Worm (Caenorhabditis elegans) whole organism, L4 larva: ENCODE data around the gene T28C12.2.

Source experiments
- F26F4.8 ChIP-seq: fragments of 200-800 bp; sonication (Bioruptor generic); conservative IDR thresholded peaks from 2 replicates; pipeline ENCODE4 v1.3.6; 2022; ENCODE audit warnings: missing genetic modification characterization, missing compliant biosample characterization
- R02D3.7 ChIP-seq: fragments of 150-350 bp; sonication (generic microtip); optimal IDR thresholded peaks from 3 replicates; lab custom pipeline; 2014; ENCODE audit warnings: missing biosample characterization, missing genetic modification characterization
- T20F7.1 ChIP-seq: fragments of 200-800 bp; sonication (Bioruptor generic); optimal IDR thresholded peaks from 2 replicates; lab custom pipeline; 2018; ENCODE audit warnings: mild to moderate bottlenecking, missing genetic modification characterization, missing compliant biosample characterization
- T26A8.4 ChIP-seq: fragments of 200-800 bp; sonication (Bioruptor generic); IDR thresholded peaks from 2 replicates; pipeline ENCODE4 v1.3.6; 2022; ENCODE audit warnings: missing genetic modification characterization, missing compliant biosample characterization
- Y75B8A.6 ChIP-seq: fragments of 200-800 bp; sonication (Bioruptor generic); IDR thresholded peaks from 2 replicates; pipeline ENCODE4 v1.3.6; 2022; ENCODE audit warnings: missing genetic modification reagents, missing genetic modification characterization, missing compliant biosample characterization
- ZK337.2 ChIP-seq: fragments of 200-800 bp; sonication (Bioruptor generic); IDR thresholded peaks from 2 replicates; pipeline ENCODE4 v1.3.6; 2022; ENCODE audit warnings: missing genetic modification reagents, missing genetic modification characterization, missing compliant biosample characterization
- aha-1 ChIP-seq: fragments of 150-350 bp; peaks from one replicate; lab custom pipeline; 2014; ENCODE audit warnings: missing biosample characterization, missing genetic modification characterization
- ama-1 ChIP-seq: fragments of 150-350 bp; optimal IDR thresholded peaks from 2 replicates; lab custom pipeline; 2014; ENCODE audit warnings: inconsistent platforms, mixed read lengths
- arid-1 ChIP-seq: fragments of 200-800 bp; sonication (Bioruptor generic); conservative IDR thresholded peaks from 2 replicates; pipeline ENCODE4 v1.3.6; 2022; ENCODE audit warnings: missing genetic modification reagents, missing genetic modification characterization, missing compliant biosample characterization
- attf-4 ChIP-seq: sonication (generic microtip); optimal IDR thresholded peaks from 3 replicates; lab custom pipeline; 2017; ENCODE audit warnings: missing biosample characterization, missing genetic modification characterization
- ceh-20 ChIP-seq: fragments of 200-800 bp; sonication (Bioruptor generic); IDR thresholded peaks from 2 replicates; pipeline ENCODE4 v1.3.6; 2022; ENCODE audit warnings: missing genetic modification reagents, missing genetic modification characterization, missing compliant biosample characterization
- ceh-82 ChIP-seq: sonication (generic microtip); optimal IDR thresholded peaks from 2 replicates; lab custom pipeline; 2017; ENCODE audit warnings: missing biosample characterization, missing genetic modification characterization
- ctbp-1 ChIP-seq: fragments of 200-800 bp; sonication (Bioruptor generic); IDR thresholded peaks from 2 replicates; pipeline ENCODE4 v1.3.6; 2022; ENCODE audit warnings: missing genetic modification reagents, missing genetic modification characterization, missing compliant biosample characterization
- daf-16 ChIP-seq, 3 experiments: sonication (generic microtip); optimal IDR thresholded peaks; 2 replicates each; lab custom pipeline; 2016 to 2017; ENCODE audit warnings: missing genetic modification characterization in 3 of 3, missing genetic modification reagents in 3 of 3, mild to moderate bottlenecking in 2 of 3, missing compliant biosample characterization in 2 of 3, missing biosample characterization in 1 of 3, moderate library complexity in 1 of 3
- dmd-8 ChIP-seq: fragments of 200-800 bp; sonication (Bioruptor generic); IDR thresholded peaks from 2 replicates; pipeline ENCODE4 v1.3.6; 2022; ENCODE audit warnings: missing genetic modification characterization, missing compliant biosample characterization
- dmd-9 ChIP-seq: fragments of 200-800 bp; sonication (Bioruptor generic); IDR thresholded peaks from 2 replicates; pipeline ENCODE4 v1.3.6; 2022; ENCODE audit warnings: missing genetic modification reagents, missing genetic modification characterization, missing compliant biosample characterization
- dpl-1 ChIP-seq: fragments of 150-350 bp; optimal IDR thresholded peaks from 2 replicates; lab custom pipeline; 2014; ENCODE audit warnings: missing biosample characterization, missing genetic modification reagents, missing genetic modification characterization
- duxl-1 ChIP-seq: sonication (generic microtip); optimal IDR thresholded peaks from 2 replicates; lab custom pipeline; 2016; ENCODE audit warnings: mild to moderate bottlenecking, missing genetic modification characterization, moderate library complexity, missing compliant biosample characterization; ENCODE audit not compliant: poor library complexity
- hif-1 ChIP-seq, 2 experiments: sonication (generic microtip); optimal IDR thresholded peaks; 2 replicates each; lab custom pipeline; 2016 to 2017; ENCODE audit warnings: missing compliant biosample characterization in 2 of 2, missing genetic modification characterization in 2 of 2, missing genetic modification reagents in 2 of 2, missing genotype in 2 of 2, mild to moderate bottlenecking in 1 of 2
- hlh-11 ChIP-seq: fragments of 200-800 bp; sonication (Bioruptor generic); optimal IDR thresholded peaks from 2 replicates; lab custom pipeline; 2018; ENCODE audit warnings: mild to moderate bottlenecking, missing genetic modification characterization, missing compliant biosample characterization
- hlh-30 ChIP-seq: sonication (generic microtip); optimal IDR thresholded peaks from 2 replicates; lab custom pipeline; 2017; ENCODE audit warnings: antibody characterized with exemption, mild to moderate bottlenecking, missing genetic modification characterization, missing compliant biosample characterization; ENCODE audit not compliant: insufficient read depth
- hmg-1.1 ChIP-seq: fragments of 200-800 bp; sonication (Bioruptor generic); IDR thresholded peaks from 2 replicates; pipeline ENCODE4 v1.3.6; 2022; ENCODE audit warnings: missing genetic modification reagents, missing genetic modification characterization, missing compliant biosample characterization
- lim-7 ChIP-seq: fragments of 200-800 bp; sonication (Bioruptor generic); IDR thresholded peaks from 2 replicates; pipeline ENCODE4 v1.3.6; 2022; ENCODE audit warnings: missing genetic modification characterization, missing compliant biosample characterization
- lin-13 ChIP-seq: fragments of 150-350 bp; optimal IDR thresholded peaks from 2 replicates; lab custom pipeline; 2014; ENCODE audit warnings: missing biosample characterization, missing genetic modification reagents, missing genetic modification characterization
- lin-15B ChIP-seq: fragments of 150-350 bp; sonication (generic microtip); optimal IDR thresholded peaks from 3 replicates; lab custom pipeline; 2014; ENCODE audit warnings: missing biosample characterization, missing genetic modification characterization
- lsy-2 ChIP-seq, 2 experiments: fragments of 150-350 bp in 1 of 2; sonication (generic microtip) in 1 of 2; optimal IDR thresholded peaks; 2 replicates each; lab custom pipeline; 2014 to 2017; ENCODE audit warnings: missing biosample characterization in 2 of 2, missing genetic modification characterization in 2 of 2
- mdl-1 ChIP-seq, 2 experiments: fragments of 150-350 bp in 1 of 2; sonication (generic microtip) in 1 of 2; optimal IDR thresholded peaks; 2 replicates each; lab custom pipeline; 2014 to 2017; ENCODE audit warnings: missing biosample characterization in 2 of 2, missing genetic modification characterization in 2 of 2
- mxl-3 ChIP-seq: fragments of 200-800 bp; sonication (Bioruptor generic); optimal IDR thresholded peaks from 2 replicates; lab custom pipeline; 2018; ENCODE audit warnings: mild to moderate bottlenecking, missing genetic modification characterization, missing compliant biosample characterization
- nhr-10 ChIP-seq: fragments of 150-350 bp; optimal IDR thresholded peaks from 2 replicates; lab custom pipeline; 2014; ENCODE audit warnings: missing biosample characterization, missing genetic modification characterization
- nhr-11 ChIP-seq: fragments of 150-350 bp; optimal IDR thresholded peaks from 2 replicates; lab custom pipeline; 2014; ENCODE audit warnings: missing biosample characterization, missing genetic modification characterization
- nhr-48 ChIP-seq: sonication (generic microtip); optimal IDR thresholded peaks from 2 replicates; lab custom pipeline; 2016; ENCODE audit warnings: mild to moderate bottlenecking, missing genetic modification characterization, missing compliant biosample characterization
- nhr-6 ChIP-seq: fragments of 150-350 bp; optimal IDR thresholded peaks from 2 replicates; lab custom pipeline; 2014; ENCODE audit warnings: missing biosample characterization, missing genetic modification characterization
- nhr-76 ChIP-seq: fragments of 150-350 bp; optimal IDR thresholded peaks from 2 replicates; lab custom pipeline; 2014; ENCODE audit warnings: missing biosample characterization, missing genetic modification characterization
- php-3 ChIP-seq: fragments of 200-800 bp; sonication (Bioruptor generic); IDR thresholded peaks from 2 replicates; pipeline ENCODE4 v1.3.6; 2022; ENCODE audit warnings: missing genetic modification reagents, missing genetic modification characterization, missing compliant biosample characterization
- pqm-1 ChIP-seq: sonication (generic microtip); optimal IDR thresholded peaks from 2 replicates; lab custom pipeline; 2017; ENCODE audit warnings: missing biosample characterization, missing genetic modification characterization
- rbr-2 ChIP-seq: sonication (generic microtip); optimal IDR thresholded peaks from 2 replicates; lab custom pipeline; 2016; ENCODE audit warnings: missing genotype, missing genetic modification characterization, missing compliant biosample characterization
- saeg-2 ChIP-seq: fragments of 200-800 bp; sonication (Bioruptor generic); IDR thresholded peaks from 2 replicates; pipeline ENCODE4 v1.3.6; 2022; ENCODE audit warnings: missing genetic modification reagents, missing genetic modification characterization, missing compliant biosample characterization
- set-16 ChIP-seq: fragments of 200-800 bp; sonication (Bioruptor generic); IDR thresholded peaks from 2 replicates; pipeline ENCODE4 v1.3.6; 2022; ENCODE audit warnings: missing genetic modification reagents, missing genetic modification characterization, missing compliant biosample characterization
- spr-3 ChIP-seq: fragments of 200-800 bp; sonication (Bioruptor generic); optimal IDR thresholded peaks from 2 replicates; lab custom pipeline; 2018; ENCODE audit warnings: mild to moderate bottlenecking, missing genetic modification characterization, missing compliant biosample characterization
- tra-1 ChIP-seq: fragments of 200-800 bp; sonication (Bioruptor generic); IDR thresholded peaks from 2 replicates; pipeline ENCODE4 v1.3.6; 2022; ENCODE audit warnings: missing genetic modification reagents, missing genetic modification characterization, missing compliant biosample characterization
- unc-39 ChIP-seq: sonication (generic microtip); optimal IDR thresholded peaks from 2 replicates; lab custom pipeline; 2017; ENCODE audit warnings: missing biosample characterization, missing genetic modification characterization
- unc-62 ChIP-seq, 3 experiments: fragments of 150-350 bp in 1 of 3; sonication (generic microtip); optimal IDR thresholded peaks in 2 of 3; peaks in 1 of 3; 1 replicate in 1 of 3; 2 replicates in 2 of 3; lab custom pipeline; 2014 to 2017; ENCODE audit warnings: missing biosample characterization in 3 of 3, missing genetic modification characterization in 3 of 3, missing genetic modification reagents in 3 of 3, missing genotype in 1 of 3
- zfp-2 ChIP-seq: sonication (generic microtip); optimal IDR thresholded peaks from 2 replicates; lab custom pipeline; 2016; ENCODE audit warnings: mild to moderate bottlenecking, missing genetic modification characterization, missing compliant biosample characterization
- zip-2 ChIP-seq: fragments of 150-350 bp; optimal IDR thresholded peaks from 2 replicates; lab custom pipeline; 2014; ENCODE audit warnings: missing biosample characterization, missing genetic modification characterization
- ztf-7 ChIP-seq: fragments of 150-350 bp; optimal IDR thresholded peaks from 2 replicates; lab custom pipeline; 2014; ENCODE audit warnings: missing biosample characterization, missing genetic modification characterization

The T28C12.2 gene

ce11 chrV:6341078-6341638 lies 12.2 kb downstream of the T28C12.2 start (continued):
- TF ChIP-seq nhr-6 (tag; lab: Kevin White, UChicago) (no peak), duxl-1 (no peak), lin-15B (tag; lab: Kevin White, UChicago) (no peak), hif-1 (tag; optimal IDR thresholded peaks at IDR 0.05; lab: Kevin White, UChicago) (no peak), pqm-1 (tag; lab: Kevin White, UChicago) (no peak), lsy-2 (tag; optimal IDR thresholded peaks at IDR 0.05; lab: Kevin White, UChicago) (no peak), tra-1 (GFP tag; lab: Robert Waterston, UW) (no peak), unc-39 (tag; lab: Kevin White, UChicago) (no peak), rbr-2 (tag; lab: Kevin White, UChicago) (peak; percentile 8), ama-1 (lab: Kevin White, UChicago) (no peak), hlh-11 (peak; percentile 25), arid-1 (no peak), lin-13 (no peak), aha-1 (tag; lab: Kevin White, UChicago) (peak; percentile 97), lim-7 (GFP tag; lab: Robert Waterston, UW) (no peak), ctbp-1 (no peak), R02D3.7 (tag; lab: Kevin White, UChicago) (no peak), Y75B8A.6 (GFP tag; lab: Robert Waterston, UW) (no peak), mdl-1 (tag; optimal IDR thresholded peaks at IDR 0.05; lab: Kevin White, UChicago) (peak in 1 of 2 experiments; percentile 8), zip-2 (tag; lab: Kevin White, UChicago) (no peak), zfp-2 (tag; lab: Kevin White, UChicago) (no peak), ZK337.2 (GFP tag; lab: Robert Waterston, UW) (no peak), unc-62 (GFP tag; optimal IDR thresholded peaks at IDR 0.05 in 1 of 2; lab: Kevin White, UChicago) (peak in 1 of 2 experiments; percentile 31), unc-62 (tag; optimal IDR thresholded peaks at IDR 0.05; lab: Kevin White, UChicago) (no peak), attf-4 (tag; lab: Kevin White, UChicago) (no peak), php-3 (GFP tag; lab: Robert Waterston, UW) (no peak)

- TF ChIP-seq dmd-9 (no peak), spr-3 (GFP tag; lab: Kevin White, UChicago) (no peak), dmd-8 (GFP tag; lab: Robert Waterston, UW) (no peak), saeg-2 (GFP tag; lab: Robert Waterston, UW) (no peak), Y75B8A.6 (GFP tag; lab: Robert Waterston, UW) (no peak), nhr-48 (tag; lab: Kevin White, UChicago) (no peak), zfp-2 (tag; lab: Kevin White, UChicago) (no peak), nhr-10 (tag; lab: Kevin White, UChicago) (no peak), dpl-1 (GFP tag; lab: Kevin White, UChicago) (no peak), mxl-3 (GFP tag; lab: Kevin White, UChicago) (no peak), daf-16 (GFP tag; optimal IDR thresholded peaks at IDR 0.05; lab: Kevin White, UChicago) (peak in 1 of 2 experiments; percentile 63), daf-16 (tag; optimal IDR thresholded peaks at IDR 0.05; lab: Kevin White, UChicago) (no peak), T20F7.1 (no peak), hmg-1.1 (GFP tag; lab: Robert Waterston, UW) (peak; percentile 7; the same call in 1 of the 2 replicates), ceh-20 (GFP tag; lab: Robert Waterston, UW) (0 out of 2 replicates have a peak, but pooled peaks have one; percentile 42), nhr-11 (tag; lab: Kevin White, UChicago) (no peak), ztf-7 (tag; lab: Kevin White, UChicago) (no peak), F26F4.8 (no peak), ceh-82 (tag; lab: Kevin White, UChicago) (no peak), lin-13 (no peak), hlh-11 (peak; percentile 66), ZK337.2 (GFP tag; lab: Robert Waterston, UW) (no peak), mdl-1 (tag; optimal IDR thresholded peaks at IDR 0.05; lab: Kevin White, UChicago) (peak in 1 of 2 experiments; percentile 3), arid-1 (no peak), hlh-30 (tag; lab: Kevin White, UChicago) (peak; percentile 42), set-16 (GFP tag; lab: Robert Waterston, UW) (peak; percentile 42; the same call in 1 of the 2 replicates), nhr-76 (tag; lab: Kevin White, UChicago) (no peak), php-3 (GFP tag; lab: Robert Waterston, UW) (no peak), unc-62 (GFP tag; optimal IDR thresholded peaks at IDR 0.05 in 1 of 2; lab: Kevin White, UChicago) (no peak), unc-62 (tag; optimal IDR thresholded peaks at IDR 0.05; lab: Kevin White, UChicago) (no peak), T26A8.4 (no peak)
Measured at ce11 chrV:6342502-6342901, 13.5 kb downstream of the T28C12.2 start.
